Fruit fly (Drosophila melanogaster) whole organism, wandering third instar larva: ENCODE data around the gene CG6766.

Experiments used
- Abd-B ChIP-seq: fragments of >200 bp; optimal IDR thresholded peaks from 2 replicates; lab custom pipeline; 2017; ENCODE audit warnings: missing biosample characterization, missing genetic modification characterization
- CG32264 ChIP-seq: fragments of 200-800 bp; sonication (Bioruptor generic); optimal IDR thresholded peaks from 2 replicates; lab custom pipeline; 2016; ENCODE audit warnings: missing biosample characterization, missing genetic modification characterization
- CG9705 ChIP-seq: fragments of 200-800 bp; sonication (Bioruptor generic); optimal IDR thresholded peaks from 2 replicates; lab custom pipeline; 2018; ENCODE audit warnings: missing biosample characterization, mild to moderate bottlenecking, missing genetic modification characterization
- CrebA ChIP-seq: fragments of 200-800 bp; sonication (Bioruptor generic); optimal IDR thresholded peaks from 2 replicates; lab custom pipeline; 2016; ENCODE audit warnings: missing biosample characterization, mild to moderate bottlenecking, missing genetic modification characterization, borderline replicate concordance
- Dfd ChIP-seq: fragments of >200 bp; optimal IDR thresholded peaks from 2 replicates; lab custom pipeline; 2017; ENCODE audit warnings: missing biosample characterization, missing genetic modification characterization
- Dif ChIP-seq: fragments of 200-275, 200-300 bp; sonication (Bioruptor generic); optimal IDR thresholded peaks from 2 replicates; lab custom pipeline; 2018; ENCODE audit warnings: missing biosample characterization, missing genetic modification characterization; ENCODE audit not compliant: partially characterized antibody
- GATAd ChIP-seq: sonication (Bioruptor generic); optimal IDR thresholded peaks from 2 replicates; lab custom pipeline; 2016; ENCODE audit warnings: missing biosample characterization, missing genetic modification characterization
- HLH106 ChIP-seq: fragments of 200-800 bp; optimal IDR thresholded peaks from 3 replicates; lab custom pipeline; 2019; ENCODE audit warnings: missing biosample characterization, mild to moderate bottlenecking, missing genetic modification characterization, moderate library complexity
- Hnf4 ChIP-seq: fragments of 200-800 bp; sonication (Bioruptor generic); optimal IDR thresholded peaks from 2 replicates; lab custom pipeline; 2016; ENCODE audit warnings: missing biosample characterization, mild to moderate bottlenecking, missing genetic modification characterization
- Hr78 ChIP-seq: fragments of >200 bp; optimal IDR thresholded peaks from 2 replicates; lab custom pipeline; 2017; ENCODE audit warnings: missing biosample characterization, missing genetic modification characterization
- Hr83 ChIP-seq: fragments of 200-300 bp; sonication (Bioruptor generic); optimal IDR thresholded peaks from 2 replicates; lab custom pipeline; 2016; ENCODE audit warnings: missing biosample characterization, mild to moderate bottlenecking, missing genetic modification characterization, moderate library complexity; ENCODE audit not compliant: poor library complexity, severe bottlenecking
- Jra ChIP-seq: sonication (Bioruptor generic); optimal IDR thresholded peaks from 2 replicates; lab custom pipeline; 2016; ENCODE audit warnings: missing biosample characterization, missing genetic modification characterization
- Mio ChIP-seq: sonication (Bioruptor generic); optimal IDR thresholded peaks from 2 replicates; lab custom pipeline; 2016; ENCODE audit warnings: missing biosample characterization, missing genetic modification characterization
- Myc ChIP-seq: fragments of >200 bp; optimal IDR thresholded peaks from 2 replicates; lab custom pipeline; 2017
- N ChIP-seq: fragments of >200 bp; optimal IDR thresholded peaks from 2 replicates; lab custom pipeline; 2018; ENCODE audit warnings: missing biosample characterization, missing external identifiers, missing genetic modification characterization
- OdsH ChIP-seq: fragments of 200-800 bp; sonication (Bioruptor generic); optimal IDR thresholded peaks from 2 replicates; lab custom pipeline; 2016; ENCODE audit warnings: missing biosample characterization, mild to moderate bottlenecking, missing genetic modification characterization
- Rel ChIP-seq, 2 experiments: fragments of 200-800 bp; sonication (Bioruptor generic) in 1 of 2; optimal IDR thresholded peaks; 2 replicates in 1 of 2; 3 replicates in 1 of 2; lab custom pipeline; 2016 to 2019; ENCODE audit warnings: mild to moderate bottlenecking in 2 of 2, missing biosample characterization in 2 of 2, missing genetic modification characterization in 2 of 2, moderate library complexity in 1 of 2
- Sp1 ChIP-seq: fragments of 200-800 bp; sonication (Bioruptor generic); optimal IDR thresholded peaks from 3 replicates; lab custom pipeline; 2019; ENCODE audit warnings: missing biosample characterization, mild to moderate bottlenecking, missing genetic modification characterization, moderate library complexity
- Vsx2 ChIP-seq: fragments of 200-300, 225-300 bp; sonication (Bioruptor generic); optimal IDR thresholded peaks from 2 replicates; lab custom pipeline; 2018; ENCODE audit warnings: missing biosample characterization, missing genetic modification characterization; ENCODE audit not compliant: partially characterized antibody
- br ChIP-seq: fragments of 200-800 bp; sonication (Bioruptor generic); optimal IDR thresholded peaks from 2 replicates; lab custom pipeline; 2016; ENCODE audit warnings: missing biosample characterization, missing genetic modification characterization
- brk ChIP-seq: fragments of 200-800 bp; sonication (Bioruptor generic); optimal IDR thresholded peaks from 2 replicates; lab custom pipeline; 2016; ENCODE audit warnings: missing biosample characterization, mild to moderate bottlenecking, missing genetic modification characterization
- dl ChIP-seq, 2 experiments: fragments of 175-275, 200-275 bp in 1 of 2; fragments of 200-275 bp in 1 of 2; sonication (Bioruptor generic); optimal IDR thresholded peaks; lab custom pipeline; 2018; ENCODE audit warnings: mild to moderate bottlenecking in 2 of 2, missing biosample characterization in 2 of 2, missing genetic modification characterization in 2 of 2, moderate library complexity in 2 of 2; ENCODE audit not compliant: partially characterized antibody in 2 of 2, insufficient read depth in 1 of 2
- dmrt93B ChIP-seq: fragments of 200-800 bp; sonication (Bioruptor generic); optimal IDR thresholded peaks from 2 replicates; lab custom pipeline; 2018; ENCODE audit warnings: missing biosample characterization, mild to moderate bottlenecking, missing genetic modification characterization
- dsf ChIP-seq: sonication (Bioruptor generic); optimal IDR thresholded peaks from 2 replicates; lab custom pipeline; 2016; ENCODE audit warnings: missing biosample characterization, missing genetic modification characterization, borderline replicate concordance
- ey ChIP-seq: fragments of 200-800 bp; sonication (Bioruptor generic); optimal IDR thresholded peaks from 2 replicates; lab custom pipeline; 2016; ENCODE audit warnings: missing biosample characterization, missing genetic modification characterization
- foxo ChIP-seq, 2 experiments: fragments of 200-800 bp; sonication (Bioruptor generic); optimal IDR thresholded peaks; 2 replicates in 1 of 2; 3 replicates in 1 of 2; lab custom pipeline; 2016 to 2017; ENCODE audit warnings: missing biosample characterization in 2 of 2, missing genetic modification characterization in 2 of 2
- fru ChIP-seq: fragments of 200-800 bp; sonication (Bioruptor generic); optimal IDR thresholded peaks from 3 replicates; lab custom pipeline; 2016; ENCODE audit warnings: missing biosample characterization, mild to moderate bottlenecking, missing genetic modification characterization
- h ChIP-seq: fragments of 200-800 bp; sonication (Bioruptor generic); optimal IDR thresholded peaks from 3 replicates; lab custom pipeline; 2016; ENCODE audit warnings: missing biosample characterization, mild to moderate bottlenecking, missing genetic modification characterization
- jim ChIP-seq: fragments of 175-275, 200-325 bp; sonication (Bioruptor generic); optimal IDR thresholded peaks from 2 replicates; lab custom pipeline; 2016; ENCODE audit warnings: missing biosample characterization, mild to moderate bottlenecking, missing genetic modification characterization
- lola ChIP-seq: fragments of >200 bp; optimal IDR thresholded peaks from 2 replicates; lab custom pipeline; 2017; ENCODE audit warnings: missing biosample characterization, missing genetic modification characterization
- pan ChIP-seq: fragments of >200 bp; optimal IDR thresholded peaks from 2 replicates; lab custom pipeline; 2017
- psq ChIP-seq: fragments of 200-800 bp; sonication (Bioruptor generic); optimal IDR thresholded peaks from 3 replicates; lab custom pipeline; 2017; ENCODE audit warnings: missing biosample characterization, mild to moderate bottlenecking, missing genetic modification characterization, moderate library complexity
- rgr ChIP-seq: fragments of 200-800 bp; sonication (Bioruptor generic); optimal IDR thresholded peaks from 3 replicates; lab custom pipeline; 2016; ENCODE audit warnings: missing biosample characterization, mild to moderate bottlenecking, missing genetic modification characterization
- sage ChIP-seq: fragments of 200-800 bp; sonication (Bioruptor generic); optimal IDR thresholded peaks from 2 replicates; lab custom pipeline; 2016; ENCODE audit warnings: missing biosample characterization, mild to moderate bottlenecking, missing genetic modification characterization
- sv ChIP-seq: fragments of 200-800 bp; sonication (Bioruptor generic); optimal IDR thresholded peaks from 3 replicates; lab custom pipeline; 2016; ENCODE audit warnings: missing biosample characterization, missing genetic modification characterization
- tai ChIP-seq: sonication (Bioruptor generic); optimal IDR thresholded peaks from 2 replicates; lab custom pipeline; 2016; ENCODE audit warnings: missing biosample characterization, missing genetic modification characterization
- usp ChIP-seq: fragments of >200 bp; optimal IDR thresholded peaks from 2 replicates; lab custom pipeline; 2017; ENCODE audit warnings: missing biosample characterization, missing genetic modification characterization
- woc ChIP-seq: sonication (Bioruptor generic); optimal IDR thresholded peaks from 2 replicates; lab custom pipeline; 2016; ENCODE audit warnings: missing biosample characterization, mild to moderate bottlenecking, missing genetic modification characterization

Gene CG6766

dm6 chr2L:12005436-12006396 is 34.8 kb downstream of the CG6766 start:
- TF ChIP-seq psq (GFP tag; lab: Kevin White, UChicago) (peak; percentile 5), N (GFP tag; lab: Kevin White, UChicago) (no peak), Sp1 (GFP tag; lab: Kevin White, UChicago) (peak; percentile 27), Myc (lab: Kevin White, UChicago) (no peak), woc (no peak), Jra (GFP tag; lab: Kevin White, UChicago) (peak; percentile 40), br (peak; percentile 59), rgr (GFP tag; lab: Kevin White, UChicago) (peak; percentile 1), Mio (GFP tag; lab: Kevin White, UChicago) (no peak), Dfd (no peak), fru (GFP tag; lab: Kevin White, UChicago) (peak; percentile 23), dsf (GFP tag; lab: Kevin White, UChicago) (no peak), usp (GFP tag; lab: Kevin White, UChicago) (no peak), brk (GFP tag; lab: Kevin White, UChicago) (no peak), dl (GFP tag; optimal IDR thresholded peaks at IDR 0.05; lab: Kevin White, UChicago; ENCODE audit: insufficient read depth in 1 of 2, partially characterized antibody in 2 of 2) (peak; percentile 59 to 62), Dif (GFP tag; lab: Kevin White, UChicago) (no peak), Rel (GFP tag; optimal IDR thresholded peaks at IDR 0.05; lab: Kevin White, UChicago) (no peak), Rel (tag; optimal IDR thresholded peaks at IDR 0.05; lab: Kevin White, UChicago) (peak; percentile 100), Vsx2 (no peak), lola (no peak), tai (GFP tag; lab: Kevin White, UChicago) (no peak), dmrt93B (GFP tag; lab: Kevin White, UChicago) (no peak), CrebA (GFP tag; lab: Kevin White, UChicago) (no peak), sv (GFP tag; lab: Kevin White, UChicago) (no peak), GATAd (GFP tag; lab: Kevin White, UChicago) (no peak), OdsH (GFP tag; lab: Kevin White, UChicago) (no peak), Hr83 (GFP tag; lab: Kevin White, UChicago) (no peak), pan (no peak), CG32264 (GFP tag; lab: Kevin White, UChicago) (no peak), jim (GFP tag; lab: Kevin White, UChicago) (no peak), foxo (GFP tag; optimal IDR thresholded peaks at IDR 0.05; lab: Kevin White, UChicago) (no peak), Hnf4 (no peak), HLH106 (no peak), Hr78 (GFP tag; lab: Kevin White, UChicago) (no peak), Abd-B (GFP tag; lab: Kevin White, UChicago) (no peak), sage (GFP tag; lab: Kevin White, UChicago) (peak; percentile 53), CG9705 (GFP tag; lab: Kevin White, UChicago) (no peak), h (no peak), ey (GFP tag; lab: Kevin White, UChicago) (no peak)
